Worm (Caenorhabditis elegans): ENCODE measurements around the gene F38B7.10.

The F38B7.10 gene

ce11 chrV:11513432-11513831, 31.9 kb upstream of the F38B7.10 start, which contains the start of gene C55A6.3:
TSS of gene C55A6.3 (minus strand) at chrV:11513532.
- no peak for TF ChIP-seq nhr-11 (tag; optimal IDR thresholded peaks at IDR 0.05)
- no peak for TF ChIP-seq hlh-13 (GFP tag; optimal IDR thresholded peaks at IDR 0.05)
- no peak for TF ChIP-seq fkh-6 (tag; optimal IDR thresholded peaks at IDR 0.05)
- TF ChIP-seq ceh-18 (tag; optimal IDR thresholded peaks at IDR 0.05) = no peak
- no peak for TF ChIP-seq lim-6 (tag; optimal IDR thresholded peaks at IDR 0.05)
- TF ChIP-seq pqm-1 (tag; optimal IDR thresholded peaks at IDR 0.05) = no peak
- no peak for TF ChIP-seq hlh-6 (tag; optimal IDR thresholded peaks at IDR 0.05)
- no peak for TF ChIP-seq C08G9.2 (tag; optimal IDR thresholded peaks at IDR 0.05)
- TF ChIP-seq ceh-14 (tag; optimal IDR thresholded peaks at IDR 0.05) = no peak
- no peak for TF ChIP-seq madf-2 (tag; optimal IDR thresholded peaks at IDR 0.05)
- no peak for TF ChIP-seq ceh-22 (tag; optimal IDR thresholded peaks at IDR 0.05)
- TF ChIP-seq ref-2 (tag; optimal IDR thresholded peaks at IDR 0.05) = no peak
- no peak for TF ChIP-seq K09A11.1 (tag; optimal IDR thresholded peaks at IDR 0.05; ENCODE audit: insufficient read depth)
- no peak for TF ChIP-seq ceh-24 (tag; optimal IDR thresholded peaks at IDR 0.05)
- TF ChIP-seq odd-2 (tag; optimal IDR thresholded peaks at IDR 0.05) = no peak
- no peak for TF ChIP-seq gmeb-2 (tag; optimal IDR thresholded peaks at IDR 0.05)

- TF ChIP-seq ceh-24 (tag; optimal IDR thresholded peaks at IDR 0.05) (no peak), unc-42 (tag; optimal IDR thresholded peaks at IDR 0.05) (no peak), pag-3 (tag; optimal IDR thresholded peaks at IDR 0.05; ENCODE audit: borderline replicate concordance) (no peak), sox-2 (GFP tag; IDR thresholded peaks at IDR 0.05) (no peak), ceh-19 (GFP tag; optimal IDR thresholded peaks at IDR 0.05) (no peak), ceh-30 (tag; optimal IDR thresholded peaks at IDR 0.05) (no peak), C08G9.2 (tag; optimal IDR thresholded peaks at IDR 0.05) (no peak), sdc-2 (tag; optimal IDR thresholded peaks at IDR 0.05) (no peak), nfya-1 (tag; optimal IDR thresholded peaks at IDR 0.05) (no peak), fax-1 (tag; optimal IDR thresholded peaks at IDR 0.05) (no peak), ceh-48 (tag; optimal IDR thresholded peaks at IDR 0.05) (no peak), pha-2 (tag; optimal IDR thresholded peaks at IDR 0.05) (no peak), unc-3 (GFP tag; conservative IDR thresholded peaks at IDR 0.05) (no peak), unc-3 (tag; optimal IDR thresholded peaks at IDR 0.05) (no peak), dve-1 (tag; optimal IDR thresholded peaks at IDR 0.05) (no peak), nhr-232 (tag; optimal IDR thresholded peaks at IDR 0.05) (no peak), T23F11.4 (GFP tag; optimal IDR thresholded peaks at IDR 0.05) (no peak), ama-1 (optimal IDR thresholded peaks at IDR 0.05) (no peak), pax-1 (tag; optimal IDR thresholded peaks at IDR 0.05) (no peak), ets-4 (tag; optimal IDR thresholded peaks at IDR 0.05) (no peak)
Measured at ce11 chrV:11514677-11515076, 30.6 kb upstream of the F38B7.10 start, which contains the start of gene C55A6.6. TSS of gene C55A6.6 (minus strand) at chrV:11514737.

- TF ChIP-seq dve-1 (tag; optimal IDR thresholded peaks at IDR 0.05) (no peak), lim-6 (tag; optimal IDR thresholded peaks at IDR 0.05) (no peak), dmd-4 (tag; optimal IDR thresholded peaks at IDR 0.05; ENCODE audit: borderline replicate concordance) (no peak), ceh-2 (tag; optimal IDR thresholded peaks at IDR 0.05) (no peak), ceh-31 (tag; optimal IDR thresholded peaks at IDR 0.05) (no peak), hlh-15 (tag; optimal IDR thresholded peaks at IDR 0.05) (no peak), ref-2 (tag; optimal IDR thresholded peaks at IDR 0.05) (no peak), sox-4 (tag; optimal IDR thresholded peaks at IDR 0.05) (no peak), pros-1 (tag; optimal IDR thresholded peaks at IDR 0.05) (no peak), mec-3 (tag; optimal IDR thresholded peaks at IDR 0.05; ENCODE audit: borderline replicate concordance) (no peak), rnt-1 (tag; optimal IDR thresholded peaks at IDR 0.05) (no peak), ceh-34 (tag; optimal IDR thresholded peaks at IDR 0.05) (no peak), ztf-16 (tag; optimal IDR thresholded peaks at IDR 0.05) (no peak), fkh-10 (GFP tag; optimal IDR thresholded peaks at IDR 0.05) (no peak), pat-9 (tag; optimal IDR thresholded peaks at IDR 0.05) (no peak), npax-4 (tag; optimal IDR thresholded peaks at IDR 0.05) (no peak)
Measured at ce11 chrV:11515145-11515544, 30.2 kb upstream of the F38B7.10 start.
